Fruit fly (Drosophila melanogaster) whole organism, embryonic: ENCODE results near the gene Trl.

Experiments
- Adf1 ChIP-seq: fragments of 200-800 bp; sonication (Bioruptor generic); IDR thresholded peaks from 2 replicates; pipeline ENCODE4 v1.3.6; 2022; ENCODE audit warnings: missing biosample characterization, missing genetic modification characterization
- B-H1 ChIP-seq: fragments of 200-800 bp; sonication (Bioruptor generic); IDR thresholded peaks from 3 replicates; pipeline ENCODE4 v1.3.6; 2022; ENCODE audit warnings: missing biosample characterization, missing genetic modification characterization
- BEAF-32 ChIP-seq: fragments of 200-800 bp; sonication (Bioruptor generic); optimal IDR thresholded peaks from 3 replicates; lab custom pipeline; 2017; ENCODE audit warnings: missing biosample characterization, missing genetic modification characterization, mild to moderate bottlenecking, moderate library complexity, missing genetic modification reagents
- BtbVII ChIP-seq: fragments of 200-800 bp; sonication (Bioruptor generic); optimal IDR thresholded peaks from 3 replicates; lab custom pipeline; 2017; ENCODE audit warnings: missing biosample characterization, mild to moderate bottlenecking, missing genetic modification characterization
- CG1024 ChIP-seq: fragments of 200-800 bp; sonication (Bioruptor generic); IDR thresholded peaks from 2 replicates; pipeline ENCODE4 v1.3.6; 2022; ENCODE audit warnings: missing biosample characterization, missing genetic modification characterization
- CG11247 ChIP-seq: fragments of 200-800 bp; sonication (Bioruptor generic); IDR thresholded peaks from 2 replicates; pipeline ENCODE4 v1.3.6; 2022; ENCODE audit warnings: missing biosample characterization, missing genetic modification characterization
- CG13775 ChIP-seq: fragments of 200-800 bp; sonication (Bioruptor generic); optimal IDR thresholded peaks from 3 replicates; lab custom pipeline; 2017; ENCODE audit warnings: missing biosample characterization, mild to moderate bottlenecking, missing genetic modification characterization
- CG14441 ChIP-seq: fragments of 200-800 bp; sonication (Bioruptor generic); IDR thresholded peaks from 2 replicates; pipeline ENCODE4 v1.3.6; 2022; ENCODE audit warnings: missing biosample characterization, missing genetic modification characterization
- CG14860 ChIP-seq: fragments of 200-800 bp; sonication (Bioruptor generic); IDR thresholded peaks from 3 replicates; pipeline ENCODE4 v1.3.6; 2022; ENCODE audit warnings: missing biosample characterization, missing genetic modification characterization; ENCODE audit not compliant: partially characterized antibody
- CG16813 ChIP-seq: fragments of 200-800 bp; sonication (Bioruptor generic); IDR thresholded peaks from 3 replicates; pipeline ENCODE4 v1.3.6; 2022; ENCODE audit warnings: missing biosample characterization, missing genetic modification characterization; ENCODE audit not compliant: partially characterized antibody
- CG1792 ChIP-seq: fragments of 200-800 bp; sonication (Bioruptor generic); optimal IDR thresholded peaks from 2 replicates; lab custom pipeline; 2016; ENCODE audit warnings: missing biosample characterization, missing genetic modification characterization
- CG18011 ChIP-seq: fragments of 200-800 bp; sonication (Bioruptor generic); optimal IDR thresholded peaks from 2 replicates; lab custom pipeline; 2017; ENCODE audit warnings: missing biosample characterization, missing genetic modification characterization, mild to moderate bottlenecking, moderate library complexity, missing genotype
- CG18262 ChIP-seq: fragments of 200-800 bp; optimal IDR thresholded peaks from 3 replicates; lab custom pipeline; 2019; ENCODE audit warnings: missing biosample characterization, mild to moderate bottlenecking, missing genetic modification characterization, moderate library complexity
- CG2116 ChIP-seq: fragments of 200-800 bp; sonication (Bioruptor generic); optimal IDR thresholded peaks from 3 replicates; lab custom pipeline; 2018; ENCODE audit warnings: missing biosample characterization, mild to moderate bottlenecking, missing genetic modification characterization
- CG2712 ChIP-seq: fragments of 200-800 bp; optimal IDR thresholded peaks from 3 replicates; lab custom pipeline; 2019; ENCODE audit warnings: missing biosample characterization, mild to moderate bottlenecking, missing genetic modification characterization, moderate library complexity
- CG30403 ChIP-seq: fragments of 200-800 bp; sonication (Bioruptor generic); optimal IDR thresholded peaks from 3 replicates; lab custom pipeline; 2016; ENCODE audit warnings: missing biosample characterization, missing genetic modification characterization
- CG30431 ChIP-seq: fragments of 200-800 bp; sonication (Bioruptor generic); optimal IDR thresholded peaks from 2 replicates; lab custom pipeline; 2017; ENCODE audit warnings: missing biosample characterization, missing genetic modification characterization
- CG32772 ChIP-seq: fragments of 200-800 bp; sonication (Bioruptor generic); IDR thresholded peaks from 2 replicates; pipeline ENCODE4 v1.3.6; 2022; ENCODE audit warnings: missing biosample characterization, missing genetic modification characterization
- CG3847 ChIP-seq: fragments of 200-800 bp; sonication (Bioruptor generic); IDR thresholded peaks from 2 replicates; pipeline ENCODE4 v1.3.6; 2022; ENCODE audit warnings: missing biosample characterization, missing genetic modification characterization
- CG4424 ChIP-seq: fragments of 200-800 bp; sonication (Bioruptor generic); optimal IDR thresholded peaks from 3 replicates; lab custom pipeline; 2016; ENCODE audit warnings: missing biosample characterization, missing genetic modification characterization
- CG6175 ChIP-seq: fragments of 200-800 bp; sonication (Bioruptor generic); IDR thresholded peaks from 3 replicates; pipeline ENCODE4 v1.3.6; 2022; ENCODE audit warnings: missing biosample characterization, missing genetic modification characterization
- CG6254 ChIP-seq: fragments of 200-800 bp; sonication (Bioruptor generic); optimal IDR thresholded peaks from 3 replicates; lab custom pipeline; 2017; ENCODE audit warnings: mild to moderate bottlenecking, missing biosample characterization, missing genetic modification reagents, missing genetic modification characterization
- CG7372 ChIP-seq: fragments of 200-800 bp; sonication (Bioruptor generic); IDR thresholded peaks from 2 replicates; pipeline ENCODE4 v1.3.6; 2022; ENCODE audit warnings: missing biosample characterization, missing genetic modification characterization
- Dbx ChIP-seq: fragments of 200-800 bp; sonication (Bioruptor generic); IDR thresholded peaks from 3 replicates; pipeline ENCODE4 v1.3.6; 2022; ENCODE audit warnings: missing biosample characterization, missing genetic modification characterization
- Ets65A ChIP-seq: fragments of 200-800 bp; sonication (Bioruptor generic); peaks from one replicate; lab custom pipeline; 2016; ENCODE audit warnings: missing biosample characterization, missing genetic modification characterization
- H15 ChIP-seq: fragments of 200-800 bp; sonication (Bioruptor generic); IDR thresholded peaks from 3 replicates; pipeline ENCODE4 v1.3.6; 2022; ENCODE audit warnings: missing biosample characterization, missing genetic modification characterization
- HHEX ChIP-seq: fragments of 200-800 bp; sonication (Bioruptor generic); optimal IDR thresholded peaks from 3 replicates; lab custom pipeline; 2017; ENCODE audit warnings: missing biosample characterization, mild to moderate bottlenecking, missing genetic modification characterization, missing genetic modification reagents
- Hey ChIP-seq: fragments of 200-800 bp; sonication (Bioruptor generic); optimal IDR thresholded peaks from 3 replicates; lab custom pipeline; 2018; ENCODE audit warnings: missing biosample characterization, mild to moderate bottlenecking, missing genetic modification characterization
- Hmx ChIP-seq: fragments of 200-800 bp; sonication (Bioruptor generic); optimal IDR thresholded peaks from 2 replicates; lab custom pipeline; 2016; ENCODE audit warnings: missing biosample characterization, missing genetic modification characterization
- Kr ChIP-seq: fragments of 200-800 bp; sonication (Bioruptor generic); optimal IDR thresholded peaks from 2 replicates; lab custom pipeline; 2017; ENCODE audit warnings: missing biosample characterization, mild to moderate bottlenecking, missing genetic modification characterization
- Mad ChIP-seq: fragments of 200-800 bp; sonication (Bioruptor generic); optimal IDR thresholded peaks from 2 replicates; lab custom pipeline; 2016; ENCODE audit warnings: missing biosample characterization, missing genetic modification characterization
- Pdp1 ChIP-seq, 2 experiments: fragments of 200-800 bp; sonication (Bioruptor generic); optimal IDR thresholded peaks; 3 replicates each; lab custom pipeline; 2016; ENCODE audit warnings: missing biosample characterization in 2 of 2, missing genetic modification characterization in 2 of 2, mild to moderate bottlenecking in 1 of 2, moderate library complexity in 1 of 2
- Sin3A ChIP-seq: fragments of >200 bp; optimal IDR thresholded peaks from 2 replicates; lab custom pipeline; 2018
- Sox100B ChIP-seq: fragments of 200-800 bp; sonication (Bioruptor generic); optimal IDR thresholded peaks from 3 replicates; lab custom pipeline; 2018; ENCODE audit warnings: missing biosample characterization, mild to moderate bottlenecking, missing genetic modification characterization
- al ChIP-seq: fragments of 200-800 bp; sonication (Bioruptor generic); IDR thresholded peaks from 2 replicates; pipeline ENCODE4 v1.3.6; 2022; ENCODE audit warnings: missing biosample characterization, missing genetic modification characterization
- ap ChIP-seq: fragments of 200-800 bp; sonication (Bioruptor generic); IDR thresholded peaks from 2 replicates; pipeline ENCODE4 v1.3.6; 2022; ENCODE audit warnings: missing biosample characterization, missing genetic modification characterization
- bigmax ChIP-seq: fragments of 200-800 bp; sonication (Bioruptor generic); optimal IDR thresholded peaks from 2 replicates; lab custom pipeline; 2018; ENCODE audit warnings: missing biosample characterization, mild to moderate bottlenecking, missing genetic modification characterization
- caup ChIP-seq: fragments of 200-800 bp; sonication (Bioruptor generic); optimal IDR thresholded peaks from 3 replicates; lab custom pipeline; 2017; ENCODE audit warnings: missing biosample characterization, mild to moderate bottlenecking, missing genetic modification characterization, moderate library complexity; ENCODE audit not compliant: severe bottlenecking
- da ChIP-seq: fragments of 200-800 bp; sonication (Bioruptor generic); optimal IDR thresholded peaks from 2 replicates; lab custom pipeline; 2016; ENCODE audit warnings: missing biosample characterization, missing genetic modification characterization
- fd96Cb ChIP-seq: fragments of 200-800 bp; sonication (Bioruptor generic); optimal IDR thresholded peaks from 2 replicates; lab custom pipeline; 2018; ENCODE audit warnings: missing biosample characterization, mild to moderate bottlenecking, missing genetic modification characterization, moderate library complexity
- grn ChIP-seq: fragments of 200-800 bp; sonication (Bioruptor generic); optimal IDR thresholded peaks from 3 replicates; lab custom pipeline; 2017; ENCODE audit warnings: missing biosample characterization, missing genetic modification characterization
- gt ChIP-seq: fragments of 200-800 bp; sonication (Bioruptor generic); IDR thresholded peaks from 2 replicates; pipeline ENCODE4 v1.3.6; 2022; ENCODE audit warnings: missing biosample characterization, missing genetic modification characterization
- onecut ChIP-seq: fragments of 200-800 bp; sonication (Bioruptor generic); IDR thresholded peaks from 2 replicates; pipeline ENCODE4 v1.3.6; 2022; ENCODE audit warnings: missing biosample characterization, missing genetic modification characterization
- org-1 ChIP-seq: fragments of 200-800 bp; sonication (Bioruptor generic); optimal IDR thresholded peaks from 2 replicates; lab custom pipeline; 2017; ENCODE audit warnings: missing biosample characterization, missing genetic modification characterization
- pita ChIP-seq: fragments of 200-800 bp; sonication (Bioruptor generic); optimal IDR thresholded peaks from 2 replicates; lab custom pipeline; 2017; ENCODE audit warnings: missing biosample characterization, mild to moderate bottlenecking, missing genetic modification characterization
- salm ChIP-seq: fragments of 200-800 bp; sonication (Bioruptor generic); optimal IDR thresholded peaks from 2 replicates; lab custom pipeline; 2018; ENCODE audit warnings: missing biosample characterization, mild to moderate bottlenecking, missing genetic modification characterization
- seq ChIP-seq: fragments of 200-800 bp; sonication (Bioruptor generic); IDR thresholded peaks from 2 replicates; pipeline ENCODE4 v1.3.6; 2022; ENCODE audit warnings: missing biosample characterization, missing genetic modification characterization
- sisA ChIP-seq: fragments of 200-800 bp; sonication (Bioruptor generic); IDR thresholded peaks from 2 replicates; pipeline ENCODE4 v1.3.6; 2022; ENCODE audit warnings: missing biosample characterization, missing genetic modification characterization
- stc ChIP-seq: fragments of 200-800 bp; sonication (Bioruptor generic); IDR thresholded peaks from 2 replicates; pipeline ENCODE4 v1.3.6; 2022; ENCODE audit warnings: missing biosample characterization, missing genetic modification characterization
- trh ChIP-seq: fragments of 200-800 bp; sonication (Bioruptor generic); optimal IDR thresholded peaks from 2 replicates; lab custom pipeline; 2016; ENCODE audit warnings: missing biosample characterization, missing genetic modification characterization
- unpg ChIP-seq: fragments of 200-800 bp; sonication (Bioruptor generic); optimal IDR thresholded peaks from 3 replicates; lab custom pipeline; 2018; ENCODE audit warnings: missing biosample characterization, mild to moderate bottlenecking, missing genetic modification characterization, moderate library complexity
- wor ChIP-seq: fragments of 200-800 bp; sonication (Bioruptor generic); IDR thresholded peaks from 2 replicates; pipeline ENCODE4 v1.3.6; 2022; ENCODE audit warnings: missing biosample characterization, missing genetic modification characterization
- zen ChIP-seq: fragments of 200-800 bp; sonication (Bioruptor generic); optimal IDR thresholded peaks from 3 replicates; lab custom pipeline; 2018; ENCODE audit warnings: missing biosample characterization, mild to moderate bottlenecking, missing genetic modification characterization, moderate library complexity

Gene Trl

DNA sequence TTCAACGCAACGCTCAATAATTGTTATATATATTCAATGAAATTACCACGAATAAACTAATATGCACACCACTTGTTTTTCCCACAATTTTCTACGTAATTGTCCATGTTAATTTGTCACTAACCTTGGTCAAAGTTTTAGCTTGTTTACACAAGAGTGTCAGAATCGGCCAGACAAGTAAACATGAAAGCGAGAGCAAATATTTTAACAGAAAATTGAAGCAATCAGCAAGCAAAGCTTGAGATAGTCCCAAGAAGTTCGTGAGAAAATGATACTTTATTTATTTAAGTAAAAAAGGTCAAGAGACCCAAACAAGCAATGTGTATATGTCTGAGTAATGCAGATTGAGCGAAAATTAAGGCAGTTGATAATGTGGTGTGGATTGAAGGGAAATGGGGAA lies 52.8 kb downstream of the Trl start (continued):
- TF ChIP-seq Kr (GFP tag; lab: Kevin White, UChicago) (no peak), wor (GFP tag; lab: Robert Waterston, UW) (no peak), Mad (no peak), CG4424 (GFP tag; lab: Kevin White, UChicago) (peak; percentile 12), HHEX (GFP tag; lab: Kevin White, UChicago) (peak; percentile 59), al (GFP tag; lab: Robert Waterston, UW) (no peak), CG18011 (GFP tag; lab: Kevin White, UChicago) (peak; percentile 22), zen (tag; lab: Kevin White, UChicago) (no peak), CG7372 (GFP tag; lab: Robert Waterston, UW) (no peak), B-H1 (peak; percentile 18; the same call in 1 of the 3 replicates), gt (no peak), Hey (tag; lab: Kevin White, UChicago) (peak; percentile 27), CG2116 (GFP tag; lab: Kevin White, UChicago) (no peak), CG16813 (GFP tag; lab: Robert Waterston, UW) (no peak), H15 (GFP tag; lab: Robert Waterston, UW) (no peak), fd96Cb (tag; lab: Kevin White, UChicago) (no peak), CG30403 (GFP tag; lab: Kevin White, UChicago) (no peak), unpg (GFP tag; lab: Kevin White, UChicago) (peak; percentile 33), Ets65A (no peak), da (GFP tag; lab: Kevin White, UChicago) (no peak), grn (GFP tag; lab: Kevin White, UChicago) (no peak), Sin3A (lab: Kevin White, UChicago) (no peak), caup (GFP tag; lab: Kevin White, UChicago) (peak; percentile 59), Hmx (no peak), ap (GFP tag; lab: Robert Waterston, UW) (no peak), stc (no peak), Dbx (GFP tag; lab: Robert Waterston, UW) (no peak), org-1 (GFP tag; lab: Kevin White, UChicago) (peak; percentile 30), Adf1 (no peak; the same call in 1 of the 2 replicates), Pdp1 (GFP tag; optimal IDR thresholded peaks at IDR 0.05; lab: Kevin White, UChicago) (peak in 1 of 2 experiments; percentile 20), trh (peak; percentile 40), CG2712 (tag; lab: Kevin White, UChicago) (no peak), salm (tag; lab: Kevin White, UChicago) (no peak), CG6254 (no peak), CG3847 (GFP tag; lab: Robert Waterston, UW) (no peak), Sox100B (no peak), CG13775 (GFP tag; lab: Kevin White, UChicago) (no peak), CG11247 (GFP tag; lab: Robert Waterston, UW) (peak; percentile 69), CG14441 (GFP tag; lab: Robert Waterston, UW) (0 out of 2 replicates have a peak, but pooled peaks have one; percentile 32), CG1792 (GFP tag; lab: Kevin White, UChicago) (peak; percentile 74), bigmax (GFP tag; lab: Kevin White, UChicago) (no peak), BtbVII (GFP tag; lab: Kevin White, UChicago) (peak; percentile 54), CG6175 (no peak), CG14860 (GFP tag; lab: Robert Waterston, UW) (no peak), pita (GFP tag; lab: Kevin White, UChicago) (no peak), BEAF-32 (GFP tag; lab: Kevin White, UChicago) (no peak), onecut (GFP tag; lab: Robert Waterston, UW) (no peak), CG30431 (GFP tag; lab: Kevin White, UChicago) (no peak), seq (GFP tag; lab: Robert Waterston, UW) (peak; percentile 64), CG32772 (GFP tag; lab: Robert Waterston, UW) (no peak), sisA (GFP tag; lab: Robert Waterston, UW) (no peak), CG1024 (GFP tag; lab: Robert Waterston, UW) (no peak), CG18262 (tag; lab: Kevin White, UChicago) (no peak)
